Worm (Caenorhabditis elegans): ENCODE measurements around the gene din-1.

DNA sequence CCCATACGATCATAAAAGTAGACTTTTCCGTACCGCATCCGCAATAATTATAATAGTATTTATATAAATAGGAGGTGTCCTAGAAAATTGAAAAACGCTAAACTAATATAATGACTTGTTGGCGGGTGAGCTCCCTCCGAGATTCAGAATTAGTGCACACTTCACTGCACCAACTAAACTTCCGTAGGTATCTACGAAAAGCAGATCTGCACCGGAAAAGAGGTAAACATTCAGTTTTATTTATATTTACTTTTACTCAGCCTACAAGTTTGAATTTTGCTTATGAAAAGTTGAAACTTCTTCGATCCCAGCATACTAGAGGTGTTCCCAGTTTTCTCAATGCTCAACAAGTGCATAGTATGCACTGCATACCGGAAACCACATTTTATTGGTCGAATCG, 41.4 kb downstream of the din-1 start, which contains the start of gene F07A11.1:
- TF ChIP-seq crh-2 (tag; optimal IDR thresholded peaks at IDR 0.05) (no peak), nhr-12 (tag; optimal IDR thresholded peaks at IDR 0.05) (no peak), unc-55 (GFP tag; optimal IDR thresholded peaks at IDR 0.05) (no peak), nhr-23 (tag; optimal IDR thresholded peaks at IDR 0.05) (no peak)
